Fruit fly (Drosophila melanogaster) whole organism, embryonic: ENCODE data around the gene CG32971.
A peak's percentile ranks its signal among the peaks of the same experiment; 100 is the strongest.

ENCODE experiments used
- C15 ChIP-seq: fragments of 200-800 bp; sonication (Bioruptor generic); IDR thresholded peaks from 3 replicates; pipeline ENCODE4 v1.3.6; 2022; ENCODE audit warnings: missing biosample characterization, missing genetic modification characterization
- CG10462 ChIP-seq: fragments of 200-800 bp; sonication (Bioruptor generic); optimal IDR thresholded peaks from 2 replicates; lab custom pipeline; 2016; ENCODE audit warnings: missing biosample characterization, missing genetic modification characterization
- CG12104 ChIP-seq: fragments of 200-800 bp; sonication (Bioruptor generic); optimal IDR thresholded peaks from 3 replicates; lab custom pipeline; 2016; ENCODE audit warnings: missing biosample characterization, missing genetic modification characterization
- CG12219 ChIP-seq: fragments of 200-800 bp; sonication (Bioruptor generic); optimal IDR thresholded peaks from 3 replicates; lab custom pipeline; 2018; ENCODE audit warnings: missing biosample characterization, mild to moderate bottlenecking, missing genetic modification characterization
- CG13123 ChIP-seq: fragments of 200-800 bp; sonication (Bioruptor generic); optimal IDR thresholded peaks from 2 replicates; lab custom pipeline; 2016; ENCODE audit warnings: missing biosample characterization, missing genetic modification characterization
- CG14050 ChIP-seq: fragments of 200-800 bp; sonication (Bioruptor generic); IDR thresholded peaks from 3 replicates; pipeline ENCODE4 v1.3.6; 2022; ENCODE audit warnings: missing biosample characterization, missing genetic modification characterization
- CG16815 ChIP-seq: fragments of 200-800 bp; sonication (Bioruptor generic); optimal IDR thresholded peaks from 3 replicates; lab custom pipeline; 2017; ENCODE audit warnings: missing biosample characterization, mild to moderate bottlenecking, missing genetic modification characterization
- CG17359 ChIP-seq: fragments of 200-800 bp; sonication (Bioruptor generic); optimal IDR thresholded peaks from 3 replicates; lab custom pipeline; 2018; ENCODE audit warnings: missing biosample characterization, mild to moderate bottlenecking, missing genetic modification characterization, moderate library complexity
- CG17385 ChIP-seq: fragments of 200-800 bp; sonication (Bioruptor generic); optimal IDR thresholded peaks from 3 replicates; lab custom pipeline; 2018; ENCODE audit warnings: missing biosample characterization, mild to moderate bottlenecking, missing genetic modification characterization
- CG1792 ChIP-seq: fragments of 200-800 bp; sonication (Bioruptor generic); optimal IDR thresholded peaks from 2 replicates; lab custom pipeline; 2016; ENCODE audit warnings: missing biosample characterization, missing genetic modification characterization
- CG30020 ChIP-seq: fragments of 200-800 bp; optimal IDR thresholded peaks from 2 replicates; lab custom pipeline; 2019; ENCODE audit warnings: missing biosample characterization, mild to moderate bottlenecking, missing genetic modification characterization, moderate library complexity
- CG31365 ChIP-seq: fragments of 200-800 bp; sonication (Bioruptor generic); optimal IDR thresholded peaks from 2 replicates; lab custom pipeline; 2018; ENCODE audit warnings: missing biosample characterization, mild to moderate bottlenecking, missing genetic modification characterization
- CG34422 ChIP-seq: fragments of 200-800 bp; sonication (Bioruptor generic); IDR thresholded peaks from 3 replicates; pipeline ENCODE4 v1.3.6; 2022; ENCODE audit warnings: missing biosample characterization, missing genetic modification characterization
- CG3838 ChIP-seq: fragments of 200-800 bp; sonication (Bioruptor generic); optimal IDR thresholded peaks from 3 replicates; lab custom pipeline; 2016; ENCODE audit warnings: missing biosample characterization, missing genetic modification characterization
- CG5180 ChIP-seq: fragments of 200-800 bp; sonication (Bioruptor generic); optimal IDR thresholded peaks from 3 replicates; lab custom pipeline; 2017; ENCODE audit warnings: missing biosample characterization, missing genetic modification characterization, mild to moderate bottlenecking, moderate library complexity, missing genetic modification reagents
- CG8290 ChIP-seq, 3 experiments: fragments of 200-800 bp; sonication (Bioruptor generic); optimal IDR thresholded peaks; 2 replicates each; lab custom pipeline; 2016 to 2019; ENCODE audit warnings: missing biosample characterization in 3 of 3, missing genetic modification characterization in 3 of 3, mild to moderate bottlenecking in 2 of 3, moderate library complexity in 1 of 3
- CG8765 ChIP-seq: fragments of 200-800 bp; sonication (Bioruptor generic); IDR thresholded peaks from 2 replicates; pipeline ENCODE4 v1.3.6; 2022; ENCODE audit warnings: missing biosample characterization, missing genetic modification characterization
- CG9727 ChIP-seq: fragments of 200-800 bp; sonication (Bioruptor generic); optimal IDR thresholded peaks from 3 replicates; lab custom pipeline; 2017; ENCODE audit warnings: missing biosample characterization, mild to moderate bottlenecking, missing genetic modification characterization
- Chrac-16 ChIP-seq: fragments of 200-800 bp; sonication (Bioruptor generic); optimal IDR thresholded peaks from 3 replicates; lab custom pipeline; 2016; ENCODE audit warnings: missing biosample characterization, missing genetic modification characterization
- ERR ChIP-seq: fragments of 200-800 bp; sonication (Bioruptor generic); optimal IDR thresholded peaks from 2 replicates; lab custom pipeline; 2016; ENCODE audit warnings: missing biosample characterization, missing genetic modification characterization
- Elba2 ChIP-seq: fragments of 200-800 bp; sonication (Bioruptor generic); optimal IDR thresholded peaks from 3 replicates; lab custom pipeline; 2016; ENCODE audit warnings: missing biosample characterization, missing genetic modification characterization
- Hand ChIP-seq: fragments of 200-800 bp; sonication (Bioruptor generic); optimal IDR thresholded peaks from 2 replicates; lab custom pipeline; 2017; ENCODE audit warnings: mild to moderate bottlenecking, missing biosample characterization, missing genetic modification reagents, missing genetic modification characterization
- Hey ChIP-seq: fragments of 200-800 bp; sonication (Bioruptor generic); optimal IDR thresholded peaks from 3 replicates; lab custom pipeline; 2018; ENCODE audit warnings: missing biosample characterization, mild to moderate bottlenecking, missing genetic modification characterization
- MTF-1 ChIP-seq: fragments of 200-800 bp; sonication (Bioruptor generic); optimal IDR thresholded peaks from 2 replicates; lab custom pipeline; 2018; ENCODE audit warnings: missing biosample characterization, mild to moderate bottlenecking, missing genetic modification characterization, borderline replicate concordance
- Max ChIP-seq: fragments of 200-800 bp; sonication (Bioruptor generic); optimal IDR thresholded peaks from 2 replicates; lab custom pipeline; 2016; ENCODE audit warnings: missing biosample characterization, mild to moderate bottlenecking, missing genetic modification characterization
- Mes4 ChIP-seq: fragments of 200-800 bp; sonication (Bioruptor generic); optimal IDR thresholded peaks from 2 replicates; lab custom pipeline; 2016; ENCODE audit warnings: missing biosample characterization, missing genetic modification characterization
- NC2β ChIP-seq: fragments of 200-800 bp; sonication (Bioruptor generic); optimal IDR thresholded peaks from 2 replicates; lab custom pipeline; 2016; ENCODE audit warnings: missing biosample characterization, missing genetic modification characterization
- Sin3A ChIP-seq: fragments of >200 bp; optimal IDR thresholded peaks from 2 replicates; lab custom pipeline; 2018
- Spps ChIP-seq: fragments of 200-800 bp; sonication (Bioruptor generic); optimal IDR thresholded peaks from 2 replicates; lab custom pipeline; 2018; ENCODE audit warnings: missing biosample characterization, mild to moderate bottlenecking, missing genetic modification characterization
- Sry-δ ChIP-seq: fragments of 200-800 bp; sonication (Bioruptor generic); optimal IDR thresholded peaks from 2 replicates; lab custom pipeline; 2016; ENCODE audit warnings: missing biosample characterization, missing genetic modification characterization
- bigmax ChIP-seq: fragments of 200-800 bp; sonication (Bioruptor generic); optimal IDR thresholded peaks from 2 replicates; lab custom pipeline; 2018; ENCODE audit warnings: missing biosample characterization, mild to moderate bottlenecking, missing genetic modification characterization
- br ChIP-seq: fragments of >200 bp; optimal IDR thresholded peaks from 2 replicates; lab custom pipeline; 2017
- cad ChIP-seq: fragments of >200 bp; optimal IDR thresholded peaks from 2 replicates; lab custom pipeline; 2017; ENCODE audit warnings: missing biosample characterization, missing genetic modification characterization
- cato ChIP-seq: fragments of 200-800 bp; sonication (Bioruptor generic); optimal IDR thresholded peaks from 2 replicates; lab custom pipeline; 2016; ENCODE audit warnings: missing biosample characterization, missing genetic modification characterization, borderline replicate concordance
- caup ChIP-seq: fragments of 200-800 bp; sonication (Bioruptor generic); optimal IDR thresholded peaks from 3 replicates; lab custom pipeline; 2017; ENCODE audit warnings: missing biosample characterization, mild to moderate bottlenecking, missing genetic modification characterization, moderate library complexity; ENCODE audit not compliant: severe bottlenecking
- chm ChIP-seq: fragments of 200-800 bp; sonication (Bioruptor generic); IDR thresholded peaks from 2 replicates; pipeline ENCODE4 v1.3.6; 2022; ENCODE audit warnings: missing biosample characterization, missing genetic modification characterization
- dysf ChIP-seq: fragments of 200-800 bp; sonication (Bioruptor generic); IDR thresholded peaks from 3 replicates; pipeline ENCODE4 v1.3.6; 2022; ENCODE audit warnings: missing biosample characterization, missing genetic modification characterization
- fd96Cb ChIP-seq: fragments of 200-800 bp; sonication (Bioruptor generic); optimal IDR thresholded peaks from 2 replicates; lab custom pipeline; 2018; ENCODE audit warnings: missing biosample characterization, mild to moderate bottlenecking, missing genetic modification characterization, moderate library complexity
- hbn ChIP-seq: fragments of 200-800 bp; sonication (Bioruptor generic); IDR thresholded peaks from 2 replicates; pipeline ENCODE4 v1.3.6; 2022; ENCODE audit warnings: missing biosample characterization, missing genetic modification characterization; ENCODE audit not compliant: partially characterized antibody
- kah ChIP-seq: fragments of 200-800 bp; sonication (Bioruptor generic); optimal IDR thresholded peaks from 2 replicates; lab custom pipeline; 2018; ENCODE audit warnings: missing biosample characterization, mild to moderate bottlenecking, missing genetic modification characterization
- lbe ChIP-seq: fragments of 200-800 bp; sonication (Bioruptor generic); optimal IDR thresholded peaks from 2 replicates; lab custom pipeline; 2016; ENCODE audit warnings: missing biosample characterization, mild to moderate bottlenecking, missing genetic modification characterization
- nau ChIP-seq: fragments of 200-800 bp; sonication (Bioruptor generic); optimal IDR thresholded peaks from 3 replicates; lab custom pipeline; 2017; ENCODE audit warnings: missing biosample characterization, mild to moderate bottlenecking, missing genetic modification characterization, missing genetic modification reagents
- salm ChIP-seq: fragments of 200-800 bp; sonication (Bioruptor generic); optimal IDR thresholded peaks from 2 replicates; lab custom pipeline; 2018; ENCODE audit warnings: missing biosample characterization, mild to moderate bottlenecking, missing genetic modification characterization
- sc ChIP-seq, 3 experiments: fragments of >200 bp in 2 of 3; fragments of 200-800 bp in 1 of 3; sonication (Bioruptor generic) in 1 of 3; optimal IDR thresholded peaks; 2 replicates in 2 of 3; 3 replicates in 1 of 3; lab custom pipeline; 2017; ENCODE audit warnings: mild to moderate bottlenecking in 1 of 3, missing biosample characterization in 1 of 3, missing genetic modification characterization in 1 of 3, missing genetic modification reagents in 1 of 3
- sima ChIP-seq: fragments of 200-800 bp; sonication (Bioruptor generic); optimal IDR thresholded peaks from 2 replicates; lab custom pipeline; 2016; ENCODE audit warnings: missing biosample characterization, missing genetic modification characterization
- sisA ChIP-seq: fragments of 200-800 bp; sonication (Bioruptor generic); IDR thresholded peaks from 2 replicates; pipeline ENCODE4 v1.3.6; 2022; ENCODE audit warnings: missing biosample characterization, missing genetic modification characterization
- sob ChIP-seq: fragments of 200-800 bp; sonication (Bioruptor generic); IDR thresholded peaks from 2 replicates; pipeline ENCODE4 v1.3.6; 2022; ENCODE audit warnings: missing biosample characterization, missing genetic modification characterization
- tio ChIP-seq: fragments of 200-800 bp; sonication (Bioruptor generic); optimal IDR thresholded peaks from 2 replicates; lab custom pipeline; 2017; ENCODE audit warnings: missing biosample characterization, missing genetic modification characterization, inconsistent platforms
- unc-4 ChIP-seq: fragments of 200-800 bp; sonication (Bioruptor generic); IDR thresholded peaks from 2 replicates; pipeline ENCODE4 v1.3.6; 2022; ENCODE audit warnings: missing biosample characterization, missing genetic modification characterization; ENCODE audit not compliant: partially characterized antibody
- unpg ChIP-seq: fragments of 200-800 bp; sonication (Bioruptor generic); optimal IDR thresholded peaks from 3 replicates; lab custom pipeline; 2018; ENCODE audit warnings: missing biosample characterization, mild to moderate bottlenecking, missing genetic modification characterization, moderate library complexity

CG32971 gene

DNA sequence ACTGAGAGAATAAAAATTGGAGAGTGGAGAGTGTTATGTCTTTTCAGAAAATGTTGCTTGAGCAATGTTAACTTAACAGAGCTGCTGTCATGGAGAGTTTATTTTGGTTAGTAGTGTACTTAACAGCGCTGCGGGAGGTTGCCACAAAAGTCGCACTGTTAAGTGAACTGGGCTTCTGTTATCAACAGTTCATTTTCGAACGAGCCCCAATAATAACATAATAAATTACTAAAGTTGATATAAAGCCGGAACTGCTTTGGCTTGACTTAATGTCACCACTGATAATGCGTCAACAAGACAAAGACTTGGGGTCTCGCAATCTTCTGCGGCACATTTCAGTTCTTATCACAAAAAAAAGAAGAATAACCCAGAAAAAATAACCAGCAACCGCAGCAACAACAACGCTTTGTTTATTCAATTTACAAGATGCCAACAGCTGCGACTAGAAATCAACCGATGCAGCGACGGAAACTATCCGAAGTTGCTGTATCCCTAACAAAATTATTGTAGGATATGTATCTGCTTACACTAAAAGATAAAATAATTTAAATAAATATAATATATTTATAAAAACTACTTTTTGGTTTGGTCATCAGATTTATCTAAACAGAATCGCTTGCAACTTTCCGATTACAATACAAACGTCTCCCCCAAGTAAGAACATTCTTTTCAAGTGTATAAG lies 39.9 kb upstream of the CG32971 start (continued):
- no peak for TF ChIP-seq Max (GFP tag; lab: Kevin White, UChicago)
- no peak for TF ChIP-seq lbe (GFP tag; lab: Kevin White, UChicago)
- peak; percentile 3 for TF ChIP-seq CG17385 (GFP tag; lab: Kevin White, UChicago)
- TF ChIP-seq C15 (GFP tag; lab: Robert Waterston, UW): no peak
- TF ChIP-seq CG12219 (GFP tag; lab: Kevin White, UChicago): no peak
- no peak for TF ChIP-seq chm (GFP tag; lab: Robert Waterston, UW)
- TF ChIP-seq caup (GFP tag; lab: Kevin White, UChicago): no peak
- TF ChIP-seq CG16815 (GFP tag; lab: Kevin White, UChicago): no peak
- TF ChIP-seq sc (optimal IDR thresholded peaks at IDR 0.05; lab: Kevin White, UChicago): no peak
- no peak for TF ChIP-seq sc (GFP tag; optimal IDR thresholded peaks at IDR 0.05; lab: Kevin White, UChicago)
- no peak for TF ChIP-seq unc-4 (GFP tag; lab: Robert Waterston, UW)
- no peak for TF ChIP-seq br (lab: Kevin White, UChicago)
- no peak for TF ChIP-seq NC2β (GFP tag; lab: Kevin White, UChicago)
- peak; percentile 50 for TF ChIP-seq Spps
- no peak for TF ChIP-seq bigmax (GFP tag; lab: Kevin White, UChicago)
- TF ChIP-seq sisA (GFP tag; lab: Robert Waterston, UW): no peak
- peak; percentile 10 for TF ChIP-seq CG12104 (GFP tag; lab: Kevin White, UChicago)
- TF ChIP-seq kah (GFP tag; lab: Kevin White, UChicago): no peak
- no peak for TF ChIP-seq Hey
- TF ChIP-seq Mes4: no peak
- no peak for TF ChIP-seq dysf (GFP tag; lab: Robert Waterston, UW)
- TF ChIP-seq Chrac-16 (GFP tag; lab: Kevin White, UChicago): no peak
- TF ChIP-seq salm: no peak
- TF ChIP-seq CG10462 (GFP tag; lab: Kevin White, UChicago): no peak
- TF ChIP-seq CG30020: no peak
- peak; percentile 45 for TF ChIP-seq CG17359 (tag; lab: Kevin White, UChicago)
- no peak for TF ChIP-seq CG3838 (GFP tag; lab: Kevin White, UChicago)
- TF ChIP-seq CG1792 (GFP tag; lab: Kevin White, UChicago): no peak
- no peak for TF ChIP-seq Elba2 (GFP tag; lab: Kevin White, UChicago)
- no peak for TF ChIP-seq CG8765 (GFP tag; lab: Robert Waterston, UW)
- TF ChIP-seq CG5180: no peak
- no peak for TF ChIP-seq CG34422 (GFP tag; lab: Robert Waterston, UW)
- peak; percentile 55 for TF ChIP-seq unpg (GFP tag; lab: Kevin White, UChicago)
- TF ChIP-seq nau: no peak
- no peak for TF ChIP-seq CG14050
- no peak for TF ChIP-seq tio (GFP tag; lab: Kevin White, UChicago)
- TF ChIP-seq CG9727 (GFP tag; lab: Kevin White, UChicago): peak; percentile 21
- TF ChIP-seq Sry-δ: no peak
- no peak for TF ChIP-seq sima (GFP tag; lab: Kevin White, UChicago)
- no peak for TF ChIP-seq CG8290 (GFP tag; optimal IDR thresholded peaks at IDR 0.05; lab: Kevin White, UChicago)
- no peak for TF ChIP-seq CG8290 (tag; optimal IDR thresholded peaks at IDR 0.05; lab: Kevin White, UChicago)
- TF ChIP-seq ERR: no peak
- TF ChIP-seq cato (GFP tag; lab: Kevin White, UChicago): no peak
- TF ChIP-seq hbn (GFP tag; lab: Robert Waterston, UW): no peak
- TF ChIP-seq CG31365 (tag; lab: Kevin White, UChicago): no peak
- TF ChIP-seq Hand: no peak
- no peak for TF ChIP-seq cad (GFP tag; lab: Kevin White, UChicago)
- no peak for TF ChIP-seq CG13123 (GFP tag; lab: Kevin White, UChicago)
- peak; percentile 21 for TF ChIP-seq fd96Cb (tag; lab: Kevin White, UChicago)
- no peak for TF ChIP-seq MTF-1 (GFP tag; lab: Kevin White, UChicago)
- no peak for TF ChIP-seq sob (GFP tag; lab: Robert Waterston, UW)
- no peak for TF ChIP-seq Sin3A (lab: Kevin White, UChicago)
